Worm (Caenorhabditis elegans): Measurements from ENCODE around the gene Y5F2A.4.

DNA sequence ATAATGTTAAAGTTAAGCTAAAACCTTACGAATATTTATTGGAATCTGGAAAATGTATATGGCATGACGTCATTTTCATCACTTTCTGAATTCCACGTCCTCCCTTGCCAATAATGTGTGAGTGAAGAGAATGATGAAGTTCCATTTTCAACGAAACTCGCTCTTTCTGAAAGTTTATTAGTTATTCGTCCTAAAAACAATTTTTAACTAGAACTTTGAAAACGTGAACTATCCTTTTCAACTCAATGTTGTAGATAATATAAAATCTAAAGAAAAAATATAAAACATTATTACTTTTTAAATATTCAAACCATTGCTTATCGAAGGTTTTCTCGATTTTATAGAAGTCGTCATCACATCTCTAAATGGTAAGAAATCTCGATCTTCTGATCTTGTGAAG is 11.1 kb upstream of the Y5F2A.4 start, which contains the start of gene M7.7:
- TF ChIP-seq ama-1 (optimal IDR thresholded peaks at IDR 0.05) (no peak), sea-1 (GFP tag; conservative IDR thresholded peaks at IDR 0.05) (no peak), ets-7 (tag; optimal IDR thresholded peaks at IDR 0.05) (no peak), tra-4 (tag; optimal IDR thresholded peaks at IDR 0.05) (no peak), F13C5.2 (tag; optimal IDR thresholded peaks at IDR 0.05) (no peak), tbx-11 (GFP tag; IDR thresholded peaks at IDR 0.05) (no peak), tbx-37 (GFP tag; conservative IDR thresholded peaks at IDR 0.05) (no peak), ceh-36 (tag; optimal IDR thresholded peaks at IDR 0.05) (no peak), hmg-4 (GFP tag; optimal IDR thresholded peaks at IDR 0.05) (no peak), scrt-1 (GFP tag; IDR thresholded peaks at IDR 0.05) (no peak)
